Fruit fly (Drosophila melanogaster) S2 (cell line): ENCODE results near the gene CG7514.

Source experiments
- CG8478 ChIP-seq: fragments of >200 bp; optimal IDR thresholded peaks from 2 replicates; lab custom pipeline; 2018
- CTCF ChIP-seq, 2 experiments: fragments of >200 bp; optimal IDR thresholded peaks; 2 replicates each; lab custom pipeline; 2018

The CG7514 gene

DNA sequence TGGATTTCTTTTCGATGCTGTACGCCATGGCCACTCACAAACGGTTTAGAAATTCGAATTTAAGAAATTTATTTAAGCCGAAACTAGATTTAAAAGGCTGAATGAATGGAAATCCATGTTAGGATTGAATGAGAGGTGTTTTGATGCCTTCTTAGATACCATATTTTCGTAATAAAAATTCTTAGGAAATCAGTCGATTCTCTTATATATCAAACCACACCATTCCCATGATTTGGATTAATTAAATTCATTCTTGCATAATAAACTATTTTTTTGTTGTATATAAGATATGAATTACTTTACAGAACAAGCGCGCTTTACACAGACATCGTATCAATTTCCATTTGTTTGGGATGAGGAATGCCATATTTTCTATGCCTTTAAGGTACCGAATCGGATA, at the start of gene CG7514:
Gene CG7514, minus strand, starts transcription at position 101 of the 400 bp plus-strand sequence.
- TF ChIP-seq CTCF (optimal IDR thresholded peaks at IDR 0.05; lab: Kevin White, UChicago), result no peak
- TF ChIP-seq CG8478, result no peak

DNA sequence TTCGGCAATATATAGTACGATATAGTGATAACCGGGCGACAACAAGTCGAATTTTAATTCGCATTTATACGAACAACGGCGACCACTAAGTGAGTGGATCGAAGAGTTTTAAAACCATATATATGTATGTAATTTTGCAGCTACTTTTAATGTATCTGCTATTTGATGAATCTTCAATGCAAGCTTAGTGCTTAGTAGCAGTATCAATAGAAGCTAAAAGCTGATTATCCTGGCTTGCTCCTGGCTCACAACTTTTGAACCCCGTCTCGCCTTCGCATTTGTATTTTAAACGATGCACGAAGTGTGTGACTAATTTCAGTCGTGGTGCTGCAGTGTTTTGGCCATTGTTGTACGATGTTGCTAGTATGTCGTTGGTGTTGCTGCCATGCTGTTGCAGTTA, 48.1 kb upstream of the CG7514 start:
- no peak for TF ChIP-seq CTCF (optimal IDR thresholded peaks at IDR 0.05; lab: Kevin White, UChicago)
- TF ChIP-seq CG8478, result no peak

DNA sequence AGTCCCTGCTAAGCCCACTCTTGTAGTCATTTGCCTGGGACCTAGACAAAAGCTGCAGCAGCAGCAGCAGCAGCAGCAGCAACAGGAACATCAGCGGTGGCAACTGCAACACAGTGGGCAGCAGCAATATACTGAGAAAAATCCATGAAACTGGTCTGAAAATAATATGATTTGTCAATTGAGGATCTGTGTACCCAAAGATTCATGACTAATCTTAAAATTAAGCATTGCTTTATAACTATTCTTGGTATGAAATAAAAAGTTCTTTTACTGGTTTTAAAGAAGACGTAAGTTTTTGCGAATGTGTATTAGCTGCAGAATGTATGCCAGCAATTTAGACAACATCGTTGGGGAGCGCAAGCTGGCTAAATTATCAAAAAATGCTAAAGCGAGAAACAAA, 43.1 kb upstream of the CG7514 start:
- TF ChIP-seq CG8478, result no peak
- no peak for TF ChIP-seq CTCF (optimal IDR thresholded peaks at IDR 0.05; lab: Kevin White, UChicago)

DNA sequence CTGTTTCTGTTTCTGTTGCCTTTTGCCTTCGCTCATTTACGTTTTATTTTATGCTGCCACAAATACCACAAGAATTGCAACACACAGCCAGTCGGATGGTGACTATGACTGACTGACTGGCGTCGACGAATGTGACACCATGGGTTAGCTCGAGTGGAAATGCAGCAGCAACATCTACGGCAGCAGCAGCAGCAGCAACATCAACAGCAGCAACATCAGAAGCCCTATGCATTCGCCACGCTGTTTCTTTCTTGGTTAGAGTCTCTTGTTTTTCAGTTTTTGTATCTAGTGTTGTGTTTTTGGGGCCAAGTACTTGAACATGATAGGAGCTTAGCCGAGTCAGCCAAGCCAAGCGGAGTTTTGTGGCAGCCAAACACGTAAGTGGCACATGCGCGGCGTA, 41.2 kb upstream of the CG7514 start:
- no peak for TF ChIP-seq CTCF (optimal IDR thresholded peaks at IDR 0.05; lab: Kevin White, UChicago)
- no peak for TF ChIP-seq CG8478

DNA sequence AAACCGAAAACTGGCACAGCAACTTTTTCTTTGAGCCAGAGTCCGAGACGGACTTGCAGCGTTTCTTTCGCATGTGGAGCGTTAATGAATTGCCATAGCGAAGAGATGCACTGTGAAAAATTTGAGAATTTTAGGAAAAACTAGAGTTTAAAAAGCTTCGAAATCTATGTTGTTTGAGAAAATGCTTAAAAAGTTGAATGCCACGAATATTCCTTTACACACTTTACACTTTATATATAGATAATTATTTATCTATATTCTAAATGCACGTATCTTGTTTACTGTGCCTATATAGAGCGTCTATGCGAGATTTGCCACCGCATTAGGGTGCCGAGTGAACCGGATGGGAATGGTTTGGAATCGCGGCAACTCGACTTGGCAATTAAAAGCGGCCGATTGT, 33.3 kb upstream of the CG7514 start:
- TF ChIP-seq CG8478, result no peak
- TF ChIP-seq CTCF (optimal IDR thresholded peaks at IDR 0.05; lab: Kevin White, UChicago), result no peak

DNA sequence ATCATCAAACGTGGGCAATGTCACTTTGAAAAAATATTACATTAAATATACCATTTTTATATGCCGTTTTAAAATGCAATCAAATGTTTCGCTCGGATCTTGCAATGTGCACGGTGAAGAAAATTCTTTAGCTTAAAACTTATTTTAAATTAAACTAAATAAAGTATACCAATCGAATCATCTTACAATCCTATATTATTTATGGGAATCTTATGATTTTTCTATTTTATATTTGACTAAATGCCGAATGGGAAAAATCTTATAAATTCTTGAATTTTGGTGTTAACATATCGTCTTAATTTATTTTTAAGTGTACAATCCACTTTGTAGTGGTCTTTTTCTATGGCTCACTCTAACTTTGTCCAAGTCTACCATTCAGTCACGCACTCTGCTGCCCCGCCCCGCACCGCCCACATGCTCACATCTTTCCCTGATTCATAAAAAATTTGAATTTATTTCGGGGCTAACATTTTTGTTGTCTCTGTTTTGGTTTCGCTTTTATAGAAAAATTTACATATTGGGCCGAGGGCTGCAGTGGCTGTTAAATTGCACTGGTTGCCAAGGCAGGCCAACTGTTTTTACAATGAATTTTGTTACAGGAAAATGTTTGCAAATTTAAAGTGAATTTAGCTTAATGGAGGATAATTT, 32.1 kb upstream of the CG7514 start:
- TF ChIP-seq CG8478 (no peak), CTCF (optimal IDR thresholded peaks at IDR 0.05; lab: Kevin White, UChicago) (no peak)

DNA sequence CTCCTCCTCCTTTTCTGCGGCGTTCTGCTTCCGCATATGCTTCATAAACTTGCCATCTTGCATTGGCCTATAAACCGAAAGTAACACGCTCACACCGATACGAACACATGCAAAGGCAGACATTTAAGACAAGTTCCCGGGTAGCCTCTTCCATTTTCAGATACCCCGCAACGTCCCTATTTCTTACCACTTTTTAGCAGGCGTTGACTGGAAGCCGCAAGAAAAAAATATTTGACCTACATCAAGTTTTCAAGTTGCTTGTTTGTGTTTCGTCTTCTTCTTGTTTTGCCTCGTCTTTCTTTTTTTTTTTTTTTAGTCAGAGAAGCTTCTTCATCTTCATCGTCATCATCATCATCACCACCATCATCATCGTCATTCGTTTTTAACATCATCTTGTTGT, 31.2 kb upstream of the CG7514 start:
- no peak for TF ChIP-seq CG8478
- no peak for TF ChIP-seq CTCF (optimal IDR thresholded peaks at IDR 0.05; lab: Kevin White, UChicago)

DNA sequence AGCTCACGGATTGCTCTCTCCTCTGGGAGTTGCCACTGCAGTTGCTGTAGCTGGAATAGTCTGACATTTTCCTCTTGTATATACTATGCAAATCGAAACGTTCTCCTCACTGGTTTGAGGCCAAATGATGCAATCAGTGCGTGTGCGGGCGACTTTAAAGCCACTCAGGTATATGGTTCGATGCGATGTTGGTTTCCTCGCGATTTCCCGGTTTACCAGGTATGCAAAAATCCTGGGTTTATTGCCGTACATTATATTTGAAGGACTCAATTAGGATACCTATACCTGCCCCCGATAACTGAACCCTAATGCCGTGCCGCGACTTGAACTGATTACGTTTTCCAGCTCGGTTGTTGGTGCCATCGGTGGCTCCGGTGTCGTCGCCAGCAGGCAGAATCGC, 21.2 kb upstream of the CG7514 start, which contains the start of gene CG13712:
Gene CG13712, minus strand, starts transcription at position 101 of the 400 bp plus-strand sequence.
- TF ChIP-seq CG8478 (no peak), CTCF (optimal IDR thresholded peaks at IDR 0.05; lab: Kevin White, UChicago) (no peak)

DNA sequence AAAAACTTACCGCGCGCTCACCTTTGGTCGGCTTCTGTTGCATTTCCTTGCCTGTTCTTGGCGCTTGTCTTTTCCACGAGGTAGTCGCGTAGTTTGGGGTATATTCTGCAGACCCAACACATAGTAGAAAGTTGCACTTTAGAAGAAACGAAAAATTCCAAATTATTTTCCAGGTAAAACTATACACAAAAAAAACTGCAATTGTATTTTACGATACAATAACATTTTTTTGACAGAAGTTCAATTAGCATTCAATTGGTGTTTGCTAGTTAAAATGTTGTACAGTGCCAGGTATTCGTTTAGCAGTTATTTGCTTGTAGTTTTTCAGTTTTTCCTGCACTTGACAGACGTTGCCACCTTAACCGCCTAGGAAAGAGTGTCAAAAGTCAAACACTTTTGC, 20.0 kb upstream of the CG7514 start:
- TF ChIP-seq CTCF (optimal IDR thresholded peaks at IDR 0.05; lab: Kevin White, UChicago) (no peak), CG8478 (no peak)

DNA sequence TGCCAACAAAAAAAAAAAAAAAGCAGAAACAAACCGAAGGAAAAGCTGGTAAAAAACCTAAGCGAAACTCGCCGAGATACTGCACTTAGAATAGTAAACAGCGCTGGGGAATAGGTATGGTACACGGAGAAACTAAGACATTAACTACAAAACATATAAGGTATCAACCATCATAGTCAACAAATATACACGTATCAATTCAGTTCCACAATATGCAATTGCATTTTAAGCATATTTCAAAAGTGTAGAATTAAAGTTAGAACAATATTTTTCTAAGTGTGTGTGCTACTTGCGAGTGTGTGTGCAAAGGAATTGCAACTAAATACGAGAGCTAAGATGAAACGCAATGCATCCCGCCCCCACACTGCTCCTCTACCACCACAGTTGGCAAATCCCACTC, 19.3 kb upstream of the CG7514 start:
- no peak for TF ChIP-seq CTCF (optimal IDR thresholded peaks at IDR 0.05; lab: Kevin White, UChicago)
- TF ChIP-seq CG8478, result no peak

DNA sequence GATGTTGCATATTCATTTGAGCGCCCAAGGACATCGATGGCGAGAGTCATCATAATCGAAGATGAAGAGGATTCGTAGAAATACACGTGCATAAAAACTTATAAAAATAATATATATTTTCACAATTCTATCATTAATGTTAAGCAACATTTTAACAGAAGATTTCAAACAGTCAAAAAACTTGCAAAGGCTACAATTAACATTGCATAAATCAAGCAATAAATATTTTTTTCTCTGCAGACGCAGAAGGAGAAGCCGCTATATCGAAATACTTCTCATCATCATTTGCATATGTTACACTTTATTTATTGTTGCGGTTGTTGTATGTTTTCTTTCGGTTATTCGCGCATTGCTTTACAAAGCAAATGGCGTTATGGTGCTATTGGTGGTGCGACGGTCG, 13.4 kb upstream of the CG7514 start:
- TF ChIP-seq CTCF (optimal IDR thresholded peaks at IDR 0.05; lab: Kevin White, UChicago) (no peak), CG8478 (no peak)

DNA sequence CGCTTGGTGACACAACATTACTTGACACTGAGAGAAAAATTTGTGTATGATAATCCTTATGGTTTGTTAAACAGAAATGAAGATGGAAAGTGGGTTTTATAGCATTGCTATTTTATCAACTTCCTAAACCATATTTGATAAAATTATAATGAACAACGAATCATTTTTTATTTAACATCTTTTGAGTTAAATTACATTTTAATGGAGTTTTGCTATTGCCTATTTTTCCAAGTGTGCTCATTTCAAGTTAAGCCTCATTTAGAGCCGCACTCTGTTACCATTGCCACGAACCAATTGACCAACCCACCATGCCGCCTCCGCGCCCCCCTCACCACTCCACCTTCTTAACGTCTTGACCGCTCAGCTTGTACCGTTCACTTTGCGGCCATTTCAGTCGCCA, 11.5 kb upstream of the CG7514 start:
- no peak for TF ChIP-seq CG8478
- no peak for TF ChIP-seq CTCF (optimal IDR thresholded peaks at IDR 0.05; lab: Kevin White, UChicago)

DNA sequence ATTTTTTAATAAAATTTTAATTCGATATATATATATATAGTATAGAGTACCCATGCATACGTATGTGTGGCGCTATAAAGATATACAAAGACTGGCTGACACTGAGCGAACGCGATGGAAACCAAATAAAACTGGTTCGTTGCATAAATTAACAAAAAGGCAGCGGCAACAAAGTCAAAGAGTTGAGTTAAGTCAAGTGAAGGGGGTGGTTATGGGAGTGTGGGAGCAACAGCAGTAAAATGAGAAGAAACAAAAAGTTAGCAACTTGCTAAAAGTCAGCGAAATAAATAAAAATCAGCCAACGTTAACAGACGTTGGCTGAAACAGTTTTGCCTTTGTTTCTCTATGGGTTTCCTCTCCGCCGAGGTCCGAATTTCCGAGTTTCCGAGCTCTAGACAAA, 9.9 kb upstream of the CG7514 start:
- TF ChIP-seq CTCF (optimal IDR thresholded peaks at IDR 0.05; lab: Kevin White, UChicago) (no peak), CG8478 (no peak)

DNA sequence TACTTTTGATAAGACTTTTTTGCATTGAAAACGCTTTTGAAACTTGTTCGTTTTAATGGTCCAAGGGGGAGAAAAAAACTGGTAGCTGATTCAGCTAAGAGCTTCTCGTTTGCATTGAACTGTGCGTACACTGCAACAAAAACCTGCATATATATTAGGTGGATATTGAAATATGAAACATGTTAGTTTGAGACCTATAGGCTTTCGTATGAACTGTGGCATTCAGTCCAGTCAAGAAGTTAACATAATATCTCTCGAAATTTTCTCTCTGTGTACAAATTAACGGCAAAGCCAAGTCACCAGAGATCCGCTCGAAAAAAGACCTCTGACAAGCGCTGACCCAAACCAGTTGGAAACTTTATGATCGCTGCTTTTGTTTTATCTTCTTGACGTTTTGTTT, 9.5 kb upstream of the CG7514 start:
- TF ChIP-seq CTCF (optimal IDR thresholded peaks at IDR 0.05; lab: Kevin White, UChicago), result no peak
- TF ChIP-seq CG8478, result no peak

DNA sequence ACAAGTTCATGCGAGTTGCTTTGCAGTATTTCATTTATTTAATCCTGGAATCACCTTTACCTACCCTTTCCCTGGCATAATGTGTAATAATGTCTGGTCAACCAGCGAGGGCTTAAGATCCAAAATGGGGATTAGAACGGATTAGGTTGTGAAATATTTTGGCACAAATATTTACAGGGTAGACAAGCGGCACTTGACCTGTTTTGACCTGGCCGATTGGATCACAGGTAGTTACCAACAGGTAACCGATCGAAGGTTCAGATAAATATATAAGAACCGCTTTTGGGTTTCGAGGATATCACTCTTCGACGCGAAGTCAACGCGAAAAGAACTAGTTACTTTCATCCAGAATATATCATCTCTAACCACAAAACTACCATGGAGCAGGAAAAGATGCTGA, 8.7 kb upstream of the CG7514 start, which contains the start of gene CG13713:
Gene CG13713, plus strand, starts transcription at position 301 of the 400 bp plus-strand sequence.
- no peak for TF ChIP-seq CTCF (optimal IDR thresholded peaks at IDR 0.05; lab: Kevin White, UChicago)
- no peak for TF ChIP-seq CG8478

DNA sequence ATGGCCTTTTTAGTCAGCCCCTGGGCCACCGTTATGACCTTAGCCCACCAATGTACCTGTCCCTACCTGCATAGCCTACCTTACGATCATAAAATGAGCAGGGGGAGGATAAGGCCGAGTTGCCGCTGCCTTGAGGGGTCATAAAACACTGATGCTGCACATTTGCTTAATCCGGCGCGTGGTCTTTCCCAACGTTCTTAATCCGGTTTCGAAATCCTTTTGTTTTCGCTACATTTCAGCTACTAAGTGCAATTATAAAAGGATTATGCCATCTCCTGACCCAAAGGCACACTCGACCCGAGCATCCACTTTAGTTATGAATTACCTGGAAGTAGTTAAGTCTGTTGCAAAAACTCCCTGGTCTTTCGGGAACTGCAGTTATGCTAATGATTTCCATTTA, 7.8 kb upstream of the CG7514 start:
- TF ChIP-seq CG8478, result no peak
- no peak for TF ChIP-seq CTCF (optimal IDR thresholded peaks at IDR 0.05; lab: Kevin White, UChicago)

DNA sequence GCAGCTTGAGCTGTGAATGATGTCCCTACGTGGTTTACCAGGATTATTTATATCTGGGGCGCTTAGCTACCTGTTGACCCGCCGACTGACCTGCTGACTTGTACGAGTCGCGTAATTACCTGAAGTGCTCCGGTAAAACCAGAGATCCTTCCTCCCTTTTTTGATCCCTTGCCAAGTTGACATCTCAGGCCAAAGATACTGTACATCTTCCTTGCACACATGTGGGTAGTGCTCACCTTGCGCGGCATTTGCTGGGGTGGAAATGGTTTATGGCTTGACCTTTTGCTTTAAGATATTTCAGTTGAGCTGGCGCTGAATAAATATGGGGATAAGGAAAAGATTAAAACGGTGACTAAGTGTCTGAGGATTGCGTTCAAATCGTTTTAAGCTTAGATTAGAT, 6.2 kb upstream of the CG7514 start, which contains the start of gene CG15876:
Gene CG15876, minus strand, starts transcription at position 23 of the 400 bp plus-strand sequence.
- no peak for TF ChIP-seq CG8478
- no peak for TF ChIP-seq CTCF (optimal IDR thresholded peaks at IDR 0.05; lab: Kevin White, UChicago)
